Fruit fly (Drosophila melanogaster) whole organism, prepupa: Measurements from ENCODE around the gene Or83a.

Experiments used
- CG10669 ChIP-seq: fragments of 200-800 bp; sonication (Bioruptor generic); optimal IDR thresholded peaks from 3 replicates; lab custom pipeline; 2018; ENCODE audit warnings: missing biosample characterization, mild to moderate bottlenecking, missing genetic modification characterization, moderate library complexity
- CG11294 ChIP-seq: fragments of 200-800 bp; sonication (Bioruptor generic); IDR thresholded peaks from 2 replicates; pipeline ENCODE4 v1.3.6; 2022; ENCODE audit warnings: missing biosample characterization, missing genetic modification characterization
- CG11762 ChIP-seq: fragments of 200-800 bp; sonication (Bioruptor generic); optimal IDR thresholded peaks from 3 replicates; lab custom pipeline; 2016; ENCODE audit warnings: missing biosample characterization, missing genetic modification characterization; ENCODE audit not compliant: insufficient read depth
- CG11902 ChIP-seq: fragments of 200-800 bp; sonication (Bioruptor generic); optimal IDR thresholded peaks from 3 replicates; lab custom pipeline; 2016; ENCODE audit warnings: missing biosample characterization, missing genetic modification characterization
- CG15336 ChIP-seq: fragments of 200-800 bp; sonication (Bioruptor generic); IDR thresholded peaks from 2 replicates; pipeline ENCODE4 v1.3.6; 2022; ENCODE audit warnings: missing biosample characterization, missing genetic modification characterization
- CG31627 ChIP-seq: fragments of 200-800 bp; sonication (Bioruptor generic); optimal IDR thresholded peaks from 3 replicates; lab custom pipeline; 2016; ENCODE audit warnings: missing biosample characterization, missing genetic modification characterization
- CG34406 ChIP-seq: fragments of 200-800 bp; sonication (Bioruptor generic); optimal IDR thresholded peaks from 3 replicates; lab custom pipeline; 2016; ENCODE audit warnings: missing biosample characterization, missing genetic modification characterization
- CG3919 ChIP-seq: fragments of 200-800 bp; sonication (Bioruptor generic); optimal IDR thresholded peaks from 3 replicates; lab custom pipeline; 2016; ENCODE audit warnings: missing biosample characterization, missing genetic modification characterization
- CG4318 ChIP-seq: fragments of 200-800 bp; sonication (Bioruptor generic); optimal IDR thresholded peaks from 3 replicates; lab custom pipeline; 2017; ENCODE audit warnings: missing biosample characterization, mild to moderate bottlenecking, missing genetic modification characterization
- CG6163 ChIP-seq: fragments of 200-800 bp; sonication (Bioruptor generic); IDR thresholded peaks from 3 replicates; pipeline ENCODE4 v1.3.6; 2022; ENCODE audit warnings: missing biosample characterization, missing genetic modification characterization
- CG6808 ChIP-seq: fragments of 200-800 bp; sonication (Bioruptor generic); optimal IDR thresholded peaks from 3 replicates; lab custom pipeline; 2017; ENCODE audit warnings: missing biosample characterization, missing genetic modification characterization, mild to moderate bottlenecking, moderate library complexity, missing genetic modification reagents
- CG7368 ChIP-seq: fragments of 200-800 bp; sonication (Bioruptor generic); optimal IDR thresholded peaks from 3 replicates; lab custom pipeline; 2016; ENCODE audit warnings: missing biosample characterization, missing genetic modification characterization
- CG8319 ChIP-seq: fragments of 200-800 bp; sonication (Bioruptor generic); optimal IDR thresholded peaks from 3 replicates; lab custom pipeline; 2016; ENCODE audit warnings: missing biosample characterization, missing genetic modification characterization
- CG8632 ChIP-seq: fragments of 200-800 bp; sonication (Bioruptor generic); optimal IDR thresholded peaks from 3 replicates; lab custom pipeline; 2016; ENCODE audit warnings: missing biosample characterization, missing genetic modification characterization
- CG9139 ChIP-seq: fragments of 200-800 bp; sonication (Bioruptor generic); optimal IDR thresholded peaks from 3 replicates; lab custom pipeline; 2017; ENCODE audit warnings: missing biosample characterization, mild to moderate bottlenecking, missing genetic modification characterization
- Ets21C ChIP-seq: fragments of 200-800 bp; sonication (Bioruptor generic); optimal IDR thresholded peaks from 3 replicates; lab custom pipeline; 2016; ENCODE audit warnings: missing biosample characterization, missing genetic modification characterization
- Gug ChIP-seq: fragments of 200-800 bp; sonication (Bioruptor generic); IDR thresholded peaks from 2 replicates; pipeline ENCODE4 v1.3.6; 2022; ENCODE audit warnings: missing biosample characterization, missing genetic modification characterization
- Hr39 ChIP-seq: fragments of 200-800 bp; sonication (Bioruptor generic); optimal IDR thresholded peaks from 2 replicates; lab custom pipeline; 2016; ENCODE audit warnings: missing biosample characterization, missing genetic modification characterization
- Hr4 ChIP-seq: fragments of 200-800 bp; sonication (Bioruptor generic); optimal IDR thresholded peaks from 3 replicates; lab custom pipeline; 2016; ENCODE audit warnings: missing biosample characterization, missing genetic modification characterization
- Lpt ChIP-seq: fragments of 200-800 bp; sonication (Bioruptor generic); optimal IDR thresholded peaks from 3 replicates; lab custom pipeline; 2016; ENCODE audit warnings: missing biosample characterization, missing genetic modification characterization
- Met ChIP-seq: fragments of 200-800 bp; sonication (Bioruptor generic); optimal IDR thresholded peaks from 3 replicates; lab custom pipeline; 2016; ENCODE audit warnings: missing biosample characterization, missing genetic modification characterization
- OdsH ChIP-seq: fragments of 200-800 bp; sonication (Bioruptor generic); optimal IDR thresholded peaks from 3 replicates; lab custom pipeline; 2016; ENCODE audit warnings: missing biosample characterization, missing genetic modification characterization
- Smox ChIP-seq: fragments of 200-800 bp; sonication (Bioruptor generic); optimal IDR thresholded peaks from 3 replicates; lab custom pipeline; 2016; ENCODE audit warnings: missing biosample characterization, missing genetic modification characterization
- Sox14 ChIP-seq: fragments of 200-800 bp; sonication (Bioruptor generic); optimal IDR thresholded peaks from 3 replicates; lab custom pipeline; 2016; ENCODE audit warnings: missing biosample characterization, missing genetic modification characterization
- achi ChIP-seq: fragments of 200-800 bp; sonication (Bioruptor generic); optimal IDR thresholded peaks from 3 replicates; lab custom pipeline; 2016; ENCODE audit warnings: missing biosample characterization, missing genetic modification characterization
- acj6 ChIP-seq: fragments of 200-800 bp; sonication (Bioruptor generic); optimal IDR thresholded peaks from 3 replicates; lab custom pipeline; 2016; ENCODE audit warnings: missing biosample characterization, missing genetic modification characterization
- dsx ChIP-seq: fragments of 200-800 bp; optimal IDR thresholded peaks from 3 replicates; lab custom pipeline; 2019; ENCODE audit warnings: missing biosample characterization, mild to moderate bottlenecking, missing genetic modification characterization, moderate library complexity; ENCODE audit not compliant: poor library complexity, severe bottlenecking
- esn ChIP-seq: fragments of 200-800 bp; sonication (Bioruptor generic); optimal IDR thresholded peaks from 2 replicates; lab custom pipeline; 2016; ENCODE audit warnings: missing biosample characterization, mild to moderate bottlenecking, missing genetic modification characterization, moderate library complexity
- fd59A ChIP-seq: fragments of 200-800 bp; sonication (Bioruptor generic); optimal IDR thresholded peaks from 2 replicates; lab custom pipeline; 2017; ENCODE audit warnings: missing biosample characterization, mild to moderate bottlenecking, missing genetic modification characterization, missing genetic modification reagents
- fd85E ChIP-seq: fragments of 200-800 bp; sonication (Bioruptor generic); optimal IDR thresholded peaks from 3 replicates; lab custom pipeline; 2016; ENCODE audit warnings: missing biosample characterization, missing genetic modification characterization
- fkh ChIP-seq: fragments of 200-800 bp; sonication (Bioruptor generic); optimal IDR thresholded peaks from 3 replicates; lab custom pipeline; 2017; ENCODE audit warnings: missing biosample characterization, mild to moderate bottlenecking, missing genetic modification characterization, moderate library complexity
- lz ChIP-seq: fragments of 200-800 bp; sonication (Bioruptor generic); optimal IDR thresholded peaks from 3 replicates; lab custom pipeline; 2016; ENCODE audit warnings: missing biosample characterization, missing genetic modification characterization
- spab ChIP-seq: fragments of 200-800 bp; sonication (Bioruptor generic); optimal IDR thresholded peaks from 2 replicates; lab custom pipeline; 2017; ENCODE audit warnings: missing biosample characterization, mild to moderate bottlenecking, missing genetic modification characterization, missing genetic modification reagents
- svp ChIP-seq: fragments of 200-800 bp; sonication (Bioruptor generic); peaks from one replicate; lab custom pipeline; 2016; ENCODE audit warnings: missing biosample characterization, missing genetic modification characterization
- topi ChIP-seq: fragments of 200-800 bp; sonication (Bioruptor generic); optimal IDR thresholded peaks from 3 replicates; lab custom pipeline; 2016; ENCODE audit warnings: missing biosample characterization, missing genetic modification characterization

Or83a gene

dm6 chr3R:5354373-5355134 is 44.4 kb downstream of the Or83a start, which contains the start of the genes CG11999 and CG1161 (continued):
- TF ChIP-seq CG4318 (GFP tag; lab: Kevin White, UChicago), result no peak
- TF ChIP-seq CG11902 (GFP tag; lab: Kevin White, UChicago), result no peak
- peak; percentile 33 for TF ChIP-seq Met (GFP tag; lab: Kevin White, UChicago)
- TF ChIP-seq CG7368 (GFP tag; lab: Kevin White, UChicago), result no peak
- peak; percentile 1 for TF ChIP-seq CG31627 (GFP tag; lab: Kevin White, UChicago)
- no peak for TF ChIP-seq OdsH (GFP tag; lab: Kevin White, UChicago)
- TF ChIP-seq CG6163, result no peak
- TF ChIP-seq esn (GFP tag; lab: Kevin White, UChicago), result peak; percentile 34
- no peak for TF ChIP-seq CG11762
- no peak for TF ChIP-seq acj6 (GFP tag; lab: Kevin White, UChicago)
- no peak for TF ChIP-seq CG15336
- TF ChIP-seq achi (GFP tag; lab: Kevin White, UChicago), result no peak
- TF ChIP-seq spab (GFP tag; lab: Kevin White, UChicago), result no peak
- peak; percentile 13 for TF ChIP-seq lz (GFP tag; lab: Kevin White, UChicago)
- TF ChIP-seq dsx, result peak; percentile 41
- no peak for TF ChIP-seq Hr4
- TF ChIP-seq CG34406 (GFP tag; lab: Kevin White, UChicago), result no peak
- TF ChIP-seq CG11294, result no peak
- no peak for TF ChIP-seq fd85E (GFP tag; lab: Kevin White, UChicago)
- TF ChIP-seq svp (GFP tag; lab: Kevin White, UChicago), result no peak
- TF ChIP-seq CG8632, result no peak
- no peak for TF ChIP-seq Hr39 (GFP tag; lab: Kevin White, UChicago)
- no peak for TF ChIP-seq Gug (GFP tag; lab: Robert Waterston, UW)
- no peak for TF ChIP-seq Lpt (GFP tag; lab: Kevin White, UChicago)
- TF ChIP-seq fkh, result peak; percentile 16
- no peak for TF ChIP-seq CG8319 (GFP tag; lab: Kevin White, UChicago)
- TF ChIP-seq CG9139 (GFP tag; lab: Kevin White, UChicago), result no peak
- peak; percentile 44 for TF ChIP-seq Sox14 (GFP tag; lab: Kevin White, UChicago)
- TF ChIP-seq topi (GFP tag; lab: Kevin White, UChicago), result peak; percentile 24
- TF ChIP-seq Ets21C (GFP tag; lab: Kevin White, UChicago), result no peak
- TF ChIP-seq Smox (GFP tag; lab: Kevin White, UChicago), result no peak
- TF ChIP-seq fd59A (GFP tag; lab: Kevin White, UChicago), result no peak
- TF ChIP-seq CG3919, result no peak
- no peak for TF ChIP-seq CG10669 (GFP tag; lab: Kevin White, UChicago)

- no peak for TF ChIP-seq CG6808 (GFP tag; lab: Kevin White, UChicago)
- 0 out of 3 replicates have a peak, but pooled peaks have one; percentile 28 for TF ChIP-seq CG6163
Observed at dm6 chr3R:5350393-5350972, 48.5 kb downstream of the Or83a start, which contains the start of gene mtd. Gene mtd (minus strand): TSS chr3R:5350443.
